Worm (Caenorhabditis elegans) whole organism, L4 larva: ENCODE data around the gene ash-2.

Source experiments
- fkh-10 ChIP-seq: fragments of 150-350 bp; optimal IDR thresholded peaks from 2 replicates; lab custom pipeline; 2014; ENCODE audit warnings: missing biosample characterization, missing genetic modification reagents, missing genetic modification characterization
- hlh-11 ChIP-seq: fragments of 200-800 bp; sonication (Bioruptor generic); optimal IDR thresholded peaks from 2 replicates; lab custom pipeline; 2018; ENCODE audit warnings: mild to moderate bottlenecking, missing genetic modification characterization, missing compliant biosample characterization
- lin-13 ChIP-seq: fragments of 150-350 bp; optimal IDR thresholded peaks from 2 replicates; lab custom pipeline; 2014; ENCODE audit warnings: missing biosample characterization, missing genetic modification reagents, missing genetic modification characterization
- lin-29 ChIP-seq: fragments of 200-800 bp; sonication (Bioruptor generic); IDR thresholded peaks from 2 replicates; pipeline ENCODE4 v1.3.6; 2022; ENCODE audit warnings: missing genetic modification reagents, missing genetic modification characterization, missing compliant biosample characterization
- lir-3 ChIP-seq: sonication (generic microtip); optimal IDR thresholded peaks from 2 replicates; lab custom pipeline; 2016; ENCODE audit warnings: mild to moderate bottlenecking, missing genetic modification characterization, missing compliant biosample characterization
- mdl-1 ChIP-seq, 2 experiments: fragments of 150-350 bp in 1 of 2; sonication (generic microtip) in 1 of 2; optimal IDR thresholded peaks; 2 replicates each; lab custom pipeline; 2014 to 2017; ENCODE audit warnings: missing biosample characterization in 2 of 2, missing genetic modification characterization in 2 of 2
- nhr-11 ChIP-seq: fragments of 150-350 bp; optimal IDR thresholded peaks from 2 replicates; lab custom pipeline; 2014; ENCODE audit warnings: missing biosample characterization, missing genetic modification characterization
- nhr-41 ChIP-seq: fragments of 200-800 bp; sonication (Bioruptor generic); IDR thresholded peaks from 2 replicates; pipeline ENCODE4 v1.3.6; 2022; ENCODE audit warnings: missing genetic modification reagents, missing genetic modification characterization, missing compliant biosample characterization
- php-3 ChIP-seq: fragments of 200-800 bp; sonication (Bioruptor generic); IDR thresholded peaks from 2 replicates; pipeline ENCODE4 v1.3.6; 2022; ENCODE audit warnings: missing genetic modification reagents, missing genetic modification characterization, missing compliant biosample characterization
- saeg-2 ChIP-seq: fragments of 200-800 bp; sonication (Bioruptor generic); IDR thresholded peaks from 2 replicates; pipeline ENCODE4 v1.3.6; 2022; ENCODE audit warnings: missing genetic modification reagents, missing genetic modification characterization, missing compliant biosample characterization
- tag-97 ChIP-seq: fragments of 200-800 bp; sonication (Bioruptor generic); IDR thresholded peaks from 2 replicates; pipeline ENCODE4 v1.3.6; 2022; ENCODE audit warnings: missing genetic modification characterization, missing compliant biosample characterization
- unc-62 ChIP-seq, 3 experiments: fragments of 150-350 bp in 1 of 3; sonication (generic microtip); optimal IDR thresholded peaks in 2 of 3; peaks in 1 of 3; 1 replicate in 1 of 3; 2 replicates in 2 of 3; lab custom pipeline; 2014 to 2017; ENCODE audit warnings: missing biosample characterization in 3 of 3, missing genetic modification characterization in 3 of 3, missing genetic modification reagents in 3 of 3, missing genotype in 1 of 3
- zfp-2 ChIP-seq: sonication (generic microtip); optimal IDR thresholded peaks from 2 replicates; lab custom pipeline; 2016; ENCODE audit warnings: mild to moderate bottlenecking, missing genetic modification characterization, missing compliant biosample characterization

ce11 chrII:11969033-11969432 is 10.6 kb upstream of the ash-2 start:
- TF ChIP-seq lir-3, result no peak
- no peak for TF ChIP-seq tag-97
- TF ChIP-seq saeg-2 (GFP tag; lab: Robert Waterston, UW), result no peak
- no peak for TF ChIP-seq lin-29 (GFP tag; lab: Robert Waterston, UW)
- TF ChIP-seq nhr-41 (GFP tag; lab: Robert Waterston, UW), result no peak
- TF ChIP-seq php-3 (GFP tag; lab: Robert Waterston, UW), result no peak
- no peak for TF ChIP-seq fkh-10 (GFP tag; lab: Kevin White, UChicago)
- TF ChIP-seq nhr-11 (tag; lab: Kevin White, UChicago), result no peak
- TF ChIP-seq mdl-1 (tag; optimal IDR thresholded peaks at IDR 0.05; lab: Kevin White, UChicago), result no peak
- TF ChIP-seq unc-62 (GFP tag; optimal IDR thresholded peaks at IDR 0.05 in 1 of 2; lab: Kevin White, UChicago), result no peak
- TF ChIP-seq unc-62 (tag; optimal IDR thresholded peaks at IDR 0.05; lab: Kevin White, UChicago), result no peak
- no peak for TF ChIP-seq lin-13
- TF ChIP-seq zfp-2 (tag; lab: Kevin White, UChicago), result no peak
- TF ChIP-seq hlh-11, result no peak
